Worm (Caenorhabditis elegans) whole organism, midembryonic: Measurements from ENCODE around the gene K05F6.4.

ENCODE experiments used
- T22C8.4 ChIP-seq: fragments of 200-800 bp; sonication (Bioruptor generic); IDR thresholded peaks from 2 replicates; pipeline ENCODE4 v1.3.6; 2022; ENCODE audit warnings: missing genetic modification characterization, missing compliant biosample characterization
- flt-1 ChIP-seq: fragments of 200-800 bp; sonication (Bioruptor generic); IDR thresholded peaks from 2 replicates; pipeline ENCODE4 v1.3.6; 2022; ENCODE audit warnings: missing genetic modification characterization, missing compliant biosample characterization
- klf-2 ChIP-seq: fragments of 200-800 bp; sonication (Bioruptor generic); conservative IDR thresholded peaks from 2 replicates; pipeline ENCODE4 v1.3.6; 2022; ENCODE audit warnings: missing genetic modification reagents, missing genetic modification characterization, missing compliant biosample characterization
- med-1 ChIP-seq: sonication (generic microtip); optimal IDR thresholded peaks from 2 replicates; lab custom pipeline; 2017; ENCODE audit warnings: missing genetic modification characterization, mild to moderate bottlenecking, missing compliant biosample characterization, antibody characterized with exemption, missing genetic modification reagents; ENCODE audit not compliant: insufficient read depth
- ztf-23 ChIP-seq: fragments of 200-800 bp; sonication (Bioruptor generic); IDR thresholded peaks from 2 replicates; pipeline ENCODE4 v1.3.6; 2022; ENCODE audit warnings: missing genetic modification reagents, missing genetic modification characterization, missing compliant biosample characterization

DNA sequence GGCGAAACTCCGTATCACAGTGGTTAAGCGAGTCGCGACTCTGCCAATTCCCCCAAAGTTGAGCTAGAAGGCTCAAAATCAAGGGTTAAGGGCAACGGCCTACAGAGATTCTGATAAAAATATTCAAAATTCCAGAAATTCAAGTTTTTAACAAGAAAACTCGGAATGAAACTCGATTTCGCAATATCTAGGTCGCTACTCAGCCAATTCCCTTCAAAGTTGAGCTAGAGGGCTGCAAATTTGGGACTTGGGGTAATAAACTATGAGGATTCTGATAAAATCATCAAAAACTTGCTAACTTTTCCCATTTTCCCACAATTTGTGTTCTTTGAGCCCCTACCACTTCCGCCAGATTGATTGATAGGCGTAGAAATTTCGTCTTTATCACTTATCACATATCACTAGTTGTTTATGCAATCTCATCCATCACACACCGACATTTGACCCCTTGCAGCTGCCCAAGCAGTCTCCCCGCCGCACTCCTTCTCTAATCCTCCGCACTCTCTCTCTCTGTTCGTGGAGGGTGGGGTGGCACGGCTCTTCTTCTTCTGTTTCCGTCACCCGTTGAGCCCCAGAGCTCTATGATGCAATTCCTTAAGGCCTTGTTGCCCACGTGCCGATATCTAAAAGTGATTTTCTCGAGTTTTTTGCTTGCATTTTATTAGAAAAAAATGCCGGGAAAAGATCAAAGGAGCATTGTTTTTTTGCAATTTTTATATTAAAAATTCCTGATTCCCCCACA lies 41.5 kb upstream of the K05F6.4 start:
- TF ChIP-seq T22C8.4 (GFP tag; lab: Robert Waterston, UW) (no peak), klf-2 (no peak), flt-1 (GFP tag; lab: Robert Waterston, UW) (0 out of 2 replicates have a peak, but pooled peaks have one; percentile 20), med-1 (GFP tag; lab: Kevin White, UChicago) (no peak), ztf-23 (no peak)
